Fruit fly (Drosophila melanogaster) S2 (cell line): Measurements from ENCODE around the gene mat.

Experiments used
- CG8478 ChIP-seq: fragments of >200 bp; optimal IDR thresholded peaks from 2 replicates; lab custom pipeline; 2018
- CTCF ChIP-seq, 2 experiments: fragments of >200 bp; optimal IDR thresholded peaks; 2 replicates each; lab custom pipeline; 2018

DNA sequence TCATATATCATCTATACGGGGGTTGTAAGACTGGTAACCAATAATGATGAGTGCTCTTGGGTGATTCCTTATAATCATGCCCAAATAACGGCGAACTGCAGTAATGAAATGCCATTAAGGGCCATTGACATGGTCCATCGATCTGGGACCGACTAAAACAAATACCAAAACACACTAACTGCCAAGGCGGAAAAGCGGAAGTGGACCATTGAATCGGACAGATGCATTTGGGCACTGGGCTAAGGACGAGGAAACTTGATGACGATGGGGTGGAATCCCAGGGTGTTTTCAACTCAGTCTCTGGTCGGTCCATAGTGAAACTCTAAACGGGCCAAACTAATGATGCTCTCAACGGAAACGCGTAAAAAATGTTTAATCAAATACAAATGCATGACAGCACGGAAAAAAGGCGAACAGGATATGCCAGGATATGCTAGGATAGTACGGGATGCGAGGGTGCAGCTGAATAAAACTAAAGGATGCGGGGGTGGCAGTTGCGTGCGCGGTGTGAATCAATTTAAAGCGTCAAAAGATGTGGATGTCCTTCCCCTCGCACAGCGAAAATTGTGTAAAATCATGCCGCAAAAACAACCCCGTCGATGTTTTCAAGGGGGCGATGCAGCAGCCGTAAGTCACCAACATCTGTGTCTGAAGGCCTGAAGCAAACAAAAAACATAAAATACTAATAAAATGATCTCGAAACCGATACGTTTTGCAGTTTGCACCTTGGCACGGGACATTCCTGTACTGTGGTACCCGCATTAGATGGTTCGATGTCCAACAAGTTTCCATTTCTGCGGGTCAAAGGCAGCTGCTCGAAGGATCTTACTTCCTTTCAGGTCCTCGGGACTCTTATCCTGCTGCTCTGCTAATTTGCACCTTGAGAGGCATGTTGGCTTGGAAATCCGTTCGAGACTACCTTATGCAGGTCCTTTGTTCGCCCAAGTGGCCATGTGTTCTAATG is 10.0 kb downstream of the mat start:
- TF ChIP-seq CG8478, result no peak
- no peak for TF ChIP-seq CTCF (optimal IDR thresholded peaks at IDR 0.05; lab: Kevin White, UChicago)
